Worm (Caenorhabditis elegans) whole organism, midembryonic: ENCODE measurements around the gene srz-100.

Experiments
- T22C8.4 ChIP-seq: fragments of 200-800 bp; sonication (Bioruptor generic); IDR thresholded peaks from 2 replicates; pipeline ENCODE4 v1.3.6; 2022; ENCODE audit warnings: missing genetic modification characterization, missing compliant biosample characterization
- cog-1 ChIP-seq: sonication (generic microtip); optimal IDR thresholded peaks from 2 replicates; lab custom pipeline; 2016; ENCODE audit warnings: missing genetic modification characterization, missing compliant biosample characterization
- flt-1 ChIP-seq: fragments of 200-800 bp; sonication (Bioruptor generic); IDR thresholded peaks from 2 replicates; pipeline ENCODE4 v1.3.6; 2022; ENCODE audit warnings: missing genetic modification characterization, missing compliant biosample characterization
- ref-1 ChIP-seq: fragments of 200-800 bp; sonication (Bioruptor generic); conservative IDR thresholded peaks from 2 replicates; pipeline ENCODE4 v1.3.6; 2022; ENCODE audit warnings: missing genetic modification reagents, missing genetic modification characterization, missing compliant biosample characterization
- tab-1 ChIP-seq: fragments of 200-800 bp; sonication (Bioruptor generic); IDR thresholded peaks from 2 replicates; pipeline ENCODE4 v1.3.6; 2022; ENCODE audit warnings: missing genetic modification characterization, missing compliant biosample characterization
- ztf-23 ChIP-seq: fragments of 200-800 bp; sonication (Bioruptor generic); IDR thresholded peaks from 2 replicates; pipeline ENCODE4 v1.3.6; 2022; ENCODE audit warnings: missing genetic modification reagents, missing genetic modification characterization, missing compliant biosample characterization

ce11 chrV:16745214-16745613 is 13.5 kb downstream of the srz-100 start:
- TF ChIP-seq ref-1 (GFP tag; lab: Robert Waterston, UW) (no peak), flt-1 (GFP tag; lab: Robert Waterston, UW) (no peak), cog-1 (tag; lab: Kevin White, UChicago) (no peak), T22C8.4 (no peak), tab-1 (GFP tag; lab: Robert Waterston, UW) (no peak), ztf-23 (GFP tag; lab: Robert Waterston, UW) (no peak)
